Worm (Caenorhabditis elegans) whole organism, midembryonic: Measurements from ENCODE around the gene srw-4.

ENCODE experiments used
- T22C8.4 ChIP-seq: fragments of 200-800 bp; sonication (Bioruptor generic); IDR thresholded peaks from 2 replicates; pipeline ENCODE4 v1.3.6; 2022; ENCODE audit warnings: missing genetic modification characterization, missing compliant biosample characterization
- cog-1 ChIP-seq: sonication (generic microtip); optimal IDR thresholded peaks from 2 replicates; lab custom pipeline; 2016; ENCODE audit warnings: missing genetic modification characterization, missing compliant biosample characterization
- flt-1 ChIP-seq: fragments of 200-800 bp; sonication (Bioruptor generic); IDR thresholded peaks from 2 replicates; pipeline ENCODE4 v1.3.6; 2022; ENCODE audit warnings: missing genetic modification characterization, missing compliant biosample characterization
- klf-2 ChIP-seq: fragments of 200-800 bp; sonication (Bioruptor generic); conservative IDR thresholded peaks from 2 replicates; pipeline ENCODE4 v1.3.6; 2022; ENCODE audit warnings: missing genetic modification reagents, missing genetic modification characterization, missing compliant biosample characterization
- med-1 ChIP-seq: sonication (generic microtip); optimal IDR thresholded peaks from 2 replicates; lab custom pipeline; 2017; ENCODE audit warnings: missing genetic modification characterization, mild to moderate bottlenecking, missing compliant biosample characterization, antibody characterized with exemption, missing genetic modification reagents; ENCODE audit not compliant: insufficient read depth
- ref-1 ChIP-seq: fragments of 200-800 bp; sonication (Bioruptor generic); conservative IDR thresholded peaks from 2 replicates; pipeline ENCODE4 v1.3.6; 2022; ENCODE audit warnings: missing genetic modification reagents, missing genetic modification characterization, missing compliant biosample characterization
- tab-1 ChIP-seq: fragments of 200-800 bp; sonication (Bioruptor generic); IDR thresholded peaks from 2 replicates; pipeline ENCODE4 v1.3.6; 2022; ENCODE audit warnings: missing genetic modification characterization, missing compliant biosample characterization
- ztf-23 ChIP-seq: fragments of 200-800 bp; sonication (Bioruptor generic); IDR thresholded peaks from 2 replicates; pipeline ENCODE4 v1.3.6; 2022; ENCODE audit warnings: missing genetic modification reagents, missing genetic modification characterization, missing compliant biosample characterization
- ztf-29 ChIP-seq: fragments of 200-800 bp; sonication (Bioruptor generic); IDR thresholded peaks from 2 replicates; pipeline ENCODE4 v1.3.6; 2022; ENCODE audit warnings: missing genetic modification reagents, missing genetic modification characterization, missing compliant biosample characterization

Gene srw-4

ce11 chrV:2903227-2903626 is 14.6 kb upstream of the srw-4 start, which contains the start of gene C31B8.7:
TSS of gene C31B8.7 (minus strand) at chrV:2903327.
- TF ChIP-seq klf-2 = no peak
- TF ChIP-seq T22C8.4 (GFP tag; lab: Robert Waterston, UW) = no peak
- TF ChIP-seq ztf-29 (GFP tag; lab: Robert Waterston, UW) = no peak
- no peak for TF ChIP-seq tab-1
- TF ChIP-seq med-1 (GFP tag; lab: Kevin White, UChicago) = no peak
- no peak for TF ChIP-seq cog-1 (tag; lab: Kevin White, UChicago)
- no peak for TF ChIP-seq ref-1 (GFP tag; lab: Robert Waterston, UW)
- no peak for TF ChIP-seq flt-1 (GFP tag; lab: Robert Waterston, UW)
- no peak for TF ChIP-seq ztf-23 (GFP tag; lab: Robert Waterston, UW)

- no peak for TF ChIP-seq ztf-23 (GFP tag; lab: Robert Waterston, UW)
- no peak for TF ChIP-seq med-1 (GFP tag; lab: Kevin White, UChicago)
- no peak for TF ChIP-seq klf-2
- TF ChIP-seq flt-1 (GFP tag; lab: Robert Waterston, UW) = no peak
- TF ChIP-seq tab-1 = no peak
- TF ChIP-seq ref-1 (GFP tag; lab: Robert Waterston, UW) = no peak
- TF ChIP-seq T22C8.4 (GFP tag; lab: Robert Waterston, UW) = no peak
- no peak for TF ChIP-seq ztf-29 (GFP tag; lab: Robert Waterston, UW)
- TF ChIP-seq cog-1 (tag; lab: Kevin White, UChicago) = no peak
Measured at ce11 chrV:2899867-2900266, 11.3 kb upstream of the srw-4 start, which contains the start of gene str-46. TSS of gene str-46 (minus strand) at chrV:2899967.

ce11 chrV:2896198-2896660 is 7.6 kb upstream of the srw-4 start, which contains the start of gene pals-32:
TSS of gene pals-32 (plus strand) at chrV:2896610.
- no peak for TF ChIP-seq flt-1 (GFP tag; lab: Robert Waterston, UW)
- TF ChIP-seq cog-1 (tag; lab: Kevin White, UChicago) = no peak
- no peak for TF ChIP-seq med-1 (GFP tag; lab: Kevin White, UChicago)
- no peak for TF ChIP-seq ztf-23 (GFP tag; lab: Robert Waterston, UW)
- no peak for TF ChIP-seq tab-1
- no peak for TF ChIP-seq T22C8.4 (GFP tag; lab: Robert Waterston, UW)
- TF ChIP-seq ztf-29 (GFP tag; lab: Robert Waterston, UW) = no peak
- no peak for TF ChIP-seq ref-1 (GFP tag; lab: Robert Waterston, UW)
- no peak for TF ChIP-seq klf-2

- TF ChIP-seq med-1 (GFP tag; lab: Kevin White, UChicago) (no peak), T22C8.4 (GFP tag; lab: Robert Waterston, UW) (no peak), ztf-23 (GFP tag; lab: Robert Waterston, UW) (no peak), tab-1 (no peak), cog-1 (tag; lab: Kevin White, UChicago) (no peak), ref-1 (GFP tag; lab: Robert Waterston, UW) (no peak), flt-1 (GFP tag; lab: Robert Waterston, UW) (no peak), klf-2 (no peak), ztf-29 (GFP tag; lab: Robert Waterston, UW) (no peak)
Measured at ce11 chrV:2892976-2893375, 4.4 kb upstream of the srw-4 start, which contains the start of gene srh-127. TSS of gene srh-127 (plus strand) at chrV:2893276.

- TF ChIP-seq T22C8.4 (GFP tag; lab: Robert Waterston, UW) = no peak
- TF ChIP-seq flt-1 (GFP tag; lab: Robert Waterston, UW) = no peak
- no peak for TF ChIP-seq tab-1
- no peak for TF ChIP-seq ztf-29 (GFP tag; lab: Robert Waterston, UW)
- no peak for TF ChIP-seq cog-1 (tag; lab: Kevin White, UChicago)
- TF ChIP-seq ztf-23 (GFP tag; lab: Robert Waterston, UW) = no peak
- TF ChIP-seq klf-2 = no peak
Measured at ce11 chrV:2891927-2892326, 3.3 kb upstream of the srw-4 start, which contains the start of gene F37B4.15. TSS of gene F37B4.15 (plus strand) at chrV:2892227.

DNA sequence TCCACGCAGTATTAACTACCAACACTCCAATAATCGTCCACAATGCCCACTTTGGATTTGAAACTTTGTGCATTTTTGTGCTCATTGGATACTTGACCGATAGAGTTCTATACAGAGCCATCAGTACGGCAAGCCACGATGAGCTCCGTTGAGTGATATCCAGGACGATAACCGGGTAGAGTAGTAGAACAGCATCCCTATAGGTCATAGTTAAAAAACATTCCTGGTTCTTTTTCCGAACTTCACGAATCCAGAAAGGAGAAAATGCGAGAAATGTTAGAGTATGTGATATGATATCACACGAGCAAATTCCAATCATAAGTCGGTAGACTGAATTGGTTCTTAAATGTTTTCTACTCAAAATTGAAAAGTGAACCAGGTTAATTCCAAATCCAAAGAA is 316 bp downstream of the srw-4 start:
- TF ChIP-seq ztf-29 (GFP tag; lab: Robert Waterston, UW) = no peak
- no peak for TF ChIP-seq ref-1 (GFP tag; lab: Robert Waterston, UW)
- TF ChIP-seq klf-2 = no peak
- TF ChIP-seq ztf-23 (GFP tag; lab: Robert Waterston, UW) = no peak
- no peak for TF ChIP-seq T22C8.4 (GFP tag; lab: Robert Waterston, UW)
- no peak for TF ChIP-seq cog-1 (tag; lab: Kevin White, UChicago)
- TF ChIP-seq flt-1 (GFP tag; lab: Robert Waterston, UW) = no peak
- TF ChIP-seq med-1 (GFP tag; lab: Kevin White, UChicago) = no peak
- no peak for TF ChIP-seq tab-1

- TF ChIP-seq tab-1 (no peak), klf-2 (no peak), ref-1 (GFP tag; lab: Robert Waterston, UW) (no peak), T22C8.4 (GFP tag; lab: Robert Waterston, UW) (no peak), flt-1 (GFP tag; lab: Robert Waterston, UW) (no peak), med-1 (GFP tag; lab: Kevin White, UChicago) (no peak), ztf-23 (GFP tag; lab: Robert Waterston, UW) (no peak), ztf-29 (GFP tag; lab: Robert Waterston, UW) (no peak)
Measured at ce11 chrV:2884411-2884810, 4.2 kb downstream of the srw-4 start, which contains the start of gene sre-24. TSS of gene sre-24 (plus strand) at chrV:2884711.

DNA sequence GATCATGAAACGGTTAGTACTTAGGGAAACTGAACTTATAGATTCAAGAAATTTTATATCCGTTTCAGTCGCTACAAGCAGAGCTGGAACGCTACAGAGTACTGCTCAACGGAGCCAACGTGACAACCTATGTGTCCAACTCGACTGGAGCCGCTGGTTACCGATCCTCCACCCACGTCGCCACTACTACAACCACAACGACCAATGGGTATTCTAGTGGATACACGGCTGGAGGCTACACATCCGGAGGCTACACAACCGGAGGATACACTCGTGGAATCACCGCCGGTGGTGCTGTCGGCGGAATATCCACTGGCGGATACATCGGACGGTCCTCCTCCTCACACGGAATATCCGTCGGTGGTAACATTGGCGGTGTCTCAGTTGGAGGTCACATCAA is 5.5 kb downstream of the srw-4 start:
- TF ChIP-seq T22C8.4 (GFP tag; lab: Robert Waterston, UW) (no peak), tab-1 (no peak), klf-2 (no peak), ref-1 (GFP tag; lab: Robert Waterston, UW) (no peak), cog-1 (tag; lab: Kevin White, UChicago) (no peak), med-1 (GFP tag; lab: Kevin White, UChicago) (no peak), ztf-23 (GFP tag; lab: Robert Waterston, UW) (no peak), ztf-29 (GFP tag; lab: Robert Waterston, UW) (no peak), flt-1 (GFP tag; lab: Robert Waterston, UW) (no peak)

DNA sequence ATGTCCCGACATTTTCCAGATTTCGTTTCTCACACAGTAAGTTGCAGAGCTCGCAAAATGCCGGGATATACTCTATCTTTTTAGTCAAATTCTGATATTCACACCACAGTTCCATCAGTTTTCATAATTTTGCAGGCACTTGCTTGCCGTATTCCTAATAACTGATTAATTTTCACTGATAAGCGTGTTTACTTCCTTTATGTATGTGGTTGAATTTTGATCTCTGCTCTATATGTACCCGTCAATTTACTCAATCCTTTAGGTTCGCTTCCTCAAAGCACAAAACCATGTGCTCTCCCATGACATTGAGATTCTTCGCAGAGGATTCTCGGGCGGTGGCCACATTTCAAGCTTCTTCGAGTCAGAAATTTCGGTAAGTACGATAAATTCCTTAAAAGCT is 7.0 kb downstream of the srw-4 start:
- TF ChIP-seq klf-2 (no peak), flt-1 (GFP tag; lab: Robert Waterston, UW) (no peak), cog-1 (tag; lab: Kevin White, UChicago) (no peak), ref-1 (GFP tag; lab: Robert Waterston, UW) (no peak), tab-1 (no peak), ztf-23 (GFP tag; lab: Robert Waterston, UW) (no peak), med-1 (GFP tag; lab: Kevin White, UChicago) (no peak), ztf-29 (GFP tag; lab: Robert Waterston, UW) (no peak), T22C8.4 (GFP tag; lab: Robert Waterston, UW) (no peak)
